Fruit fly (Drosophila melanogaster): ENCODE data around the gene Polr3C.
A peak's percentile ranks its signal among the peaks of the same experiment; 100 is the strongest.

Gene Polr3C

DNA sequence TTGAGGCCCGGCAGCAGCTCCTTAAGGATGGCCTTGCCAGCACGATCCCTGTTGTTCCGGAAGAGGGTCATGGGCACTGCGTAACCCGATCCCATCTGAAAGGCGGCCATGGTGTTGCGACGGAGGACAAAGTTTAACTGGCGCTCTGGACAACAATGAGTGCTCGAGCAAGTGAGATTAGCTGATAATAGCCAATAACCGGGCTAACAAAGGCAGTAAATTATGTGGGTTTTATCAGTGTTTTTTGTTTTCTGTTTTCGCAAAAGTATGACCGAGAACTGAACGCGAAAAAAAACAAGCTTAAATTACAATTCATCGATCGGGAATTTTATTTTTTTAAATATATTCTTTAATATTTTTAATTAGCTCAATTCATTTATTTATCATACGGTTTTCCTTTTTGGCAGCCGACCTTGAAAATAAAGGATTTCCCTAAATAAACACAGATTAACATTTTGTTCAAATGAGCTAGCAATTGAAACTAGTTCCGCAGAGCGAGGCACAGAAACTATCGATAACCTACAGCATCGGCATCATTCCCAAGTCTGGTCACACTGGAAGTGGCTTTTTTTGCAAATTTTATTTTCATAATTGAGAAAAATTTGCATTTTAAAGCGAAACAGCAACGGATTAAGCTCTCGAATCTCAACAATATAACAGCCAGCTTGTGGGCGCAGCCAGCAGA lies 46.8 kb upstream of the Polr3C start, which contains the start of the genes Dip-C and pps (continued):
- TF ChIP-seq pan (optimal IDR thresholded peaks at IDR 0.05) (no peak), pan (GFP tag; optimal IDR thresholded peaks at IDR 0.05 in 1 of 2, IDR thresholded peaks at IDR 0.05 in 1 of 2) (peak in 1 of 2 experiments; percentile 9), oc (tag; optimal IDR thresholded peaks at IDR 0.05) (no peak), exex (tag; optimal IDR thresholded peaks at IDR 0.05) (peak; percentile 59), Jarid2 (GFP tag; optimal IDR thresholded peaks at IDR 0.05) (no peak), Xrp1 (GFP tag; IDR thresholded peaks at IDR 0.05) (no peak), Usf (GFP tag; optimal IDR thresholded peaks at IDR 0.05) (no peak), her (GFP tag; optimal IDR thresholded peaks at IDR 0.05) (no peak), Mrtf (GFP tag; IDR thresholded peaks at IDR 0.05) (no peak), ken (GFP tag; IDR thresholded peaks at IDR 0.05) (no peak), mam (GFP tag; optimal IDR thresholded peaks at IDR 0.05) (no peak), danr (GFP tag; IDR thresholded peaks at IDR 0.05) (no peak), CG17359 (tag; optimal IDR thresholded peaks at IDR 0.05) (no peak), fru (optimal IDR thresholded peaks at IDR 0.05) (no peak), CG3847 (GFP tag; IDR thresholded peaks at IDR 0.05) (no peak), D (optimal IDR thresholded peaks at IDR 0.05) (no peak), D (GFP tag; optimal IDR thresholded peaks at IDR 0.05) (no peak), bsh (GFP tag; optimal IDR thresholded peaks at IDR 0.05) (no peak), CG4707 (GFP tag; optimal IDR thresholded peaks at IDR 0.05) (no peak), CG4617 (GFP tag; optimal IDR thresholded peaks at IDR 0.05; ENCODE audit: borderline replicate concordance) (peak; percentile 85), tio (GFP tag; optimal IDR thresholded peaks at IDR 0.05) (no peak), Mes4 (GFP tag; optimal IDR thresholded peaks at IDR 0.05) (no peak), CG3726 (GFP tag; IDR thresholded peaks at IDR 0.05) (no peak), Adf1 (GFP tag; IDR thresholded peaks at IDR 0.05) (no peak), Dfd (GFP tag; optimal IDR thresholded peaks at IDR 0.05) (no peak), CG7745 (tag; optimal IDR thresholded peaks at IDR 0.05) (no peak), Doc2 (GFP tag; IDR thresholded peaks at IDR 0.05) (no peak), Sry-δ (GFP tag; optimal IDR thresholded peaks at IDR 0.05) (peak; percentile 60), CG7357 (GFP tag; IDR thresholded peaks at IDR 0.05) (no peak), crp (GFP tag; optimal IDR thresholded peaks at IDR 0.05) (no peak), Hand (GFP tag; optimal IDR thresholded peaks at IDR 0.05) (no peak), CG2678 (tag; optimal IDR thresholded peaks at IDR 0.05) (no peak), CG6654 (GFP tag; optimal IDR thresholded peaks at IDR 0.05) (no peak), CG13123 (GFP tag; optimal IDR thresholded peaks at IDR 0.05) (no peak), CG18599 (GFP tag; optimal IDR thresholded peaks at IDR 0.05) (no peak), scrt (GFP tag; optimal IDR thresholded peaks at IDR 0.05) (no peak), Poxn (GFP tag; IDR thresholded peaks at IDR 0.05) (no peak), klu (GFP tag; IDR thresholded peaks at IDR 0.05) (no peak), nerfin-1 (tag; optimal IDR thresholded peaks at IDR 0.05) (no peak), CG12744 (GFP tag; optimal IDR thresholded peaks at IDR 0.05) (no peak), vfl (GFP tag; optimal IDR thresholded peaks at IDR 0.05) (no peak), Aef1 (GFP tag; IDR thresholded peaks at IDR 0.05) (no peak), Hr39 (optimal IDR thresholded peaks at IDR 0.05) (no peak), wdn (GFP tag; IDR thresholded peaks at IDR 0.05) (no peak), CG3065 (GFP tag; optimal IDR thresholded peaks at IDR 0.05) (no peak), pho (GFP tag; optimal IDR thresholded peaks at IDR 0.05) (no peak), Lim3 (GFP tag; IDR thresholded peaks at IDR 0.05) (no peak), ind (GFP tag; optimal IDR thresholded peaks at IDR 0.05) (no peak), lbe (GFP tag; optimal IDR thresholded peaks at IDR 0.05) (no peak), Xbp1 (GFP tag; optimal IDR thresholded peaks at IDR 0.05) (peak; percentile 3), slbo (GFP tag; IDR thresholded peaks at IDR 0.05) (no peak), hb (GFP tag; IDR thresholded peaks at IDR 0.05; ENCODE audit: partially characterized antibody) (peak; percentile 40; the same call in 1 of the 3 replicates)
